Worm (Caenorhabditis elegans) whole organism, L2 larva: ENCODE measurements around the gene C52B9.10.

Experiments used
- ama-1 ChIP-seq: fragments of 150-350 bp; optimal IDR thresholded peaks from 2 replicates; lab custom pipeline; 2018; ENCODE audit warnings: inconsistent platforms
- ceh-16 ChIP-seq: fragments of 150-350 bp; optimal IDR thresholded peaks from 2 replicates; lab custom pipeline; 2014; ENCODE audit warnings: missing biosample characterization, missing genetic modification characterization
- crh-2 ChIP-seq: sonication (generic microtip); optimal IDR thresholded peaks from 2 replicates; lab custom pipeline; 2017; ENCODE audit warnings: missing biosample characterization, missing genetic modification characterization
- nhr-11 ChIP-seq: fragments of 150-350 bp; optimal IDR thresholded peaks from 2 replicates; lab custom pipeline; 2014; ENCODE audit warnings: missing biosample characterization, missing genetic modification characterization
- nhr-12 ChIP-seq: fragments of 150-350 bp; optimal IDR thresholded peaks from 2 replicates; lab custom pipeline; 2014; ENCODE audit warnings: missing biosample characterization, missing genetic modification characterization
- skn-1 ChIP-seq: sonication (generic microtip); optimal IDR thresholded peaks from 2 replicates; lab custom pipeline; 2017; ENCODE audit warnings: missing biosample characterization, missing genetic modification characterization
- unc-62 ChIP-seq: fragments of 150-350 bp; optimal IDR thresholded peaks from 2 replicates; lab custom pipeline; 2014; ENCODE audit warnings: missing biosample characterization, missing genetic modification reagents, missing genetic modification characterization
- ztf-11 ChIP-seq: sonication (generic microtip); optimal IDR thresholded peaks from 2 replicates; lab custom pipeline; 2017; ENCODE audit warnings: missing biosample characterization, missing genetic modification characterization

- TF ChIP-seq crh-2 (tag; lab: Kevin White, UChicago), result no peak
- no peak for TF ChIP-seq skn-1
- no peak for TF ChIP-seq ceh-16 (tag; lab: Kevin White, UChicago)
- TF ChIP-seq nhr-11 (tag; lab: Kevin White, UChicago), result no peak
- no peak for TF ChIP-seq ztf-11 (tag; lab: Kevin White, UChicago)
- TF ChIP-seq nhr-12 (tag; lab: Kevin White, UChicago), result no peak
- TF ChIP-seq unc-62 (GFP tag; lab: Kevin White, UChicago), result no peak
- no peak for TF ChIP-seq ama-1 (lab: Kevin White, UChicago)
Observed at ce11 chrX:4263820-4264219, 9.9 kb upstream of the C52B9.10 start.
